Worm (Caenorhabditis elegans) whole organism, L4 larva: ENCODE data around the gene srj-18.

Experiments used
- F26F4.8 ChIP-seq: fragments of 200-800 bp; sonication (Bioruptor generic); conservative IDR thresholded peaks from 2 replicates; pipeline ENCODE4 v1.3.6; 2022; ENCODE audit warnings: missing genetic modification characterization, missing compliant biosample characterization
- aly-2 ChIP-seq: sonication (generic microtip); optimal IDR thresholded peaks from 2 replicates; lab custom pipeline; 2018; ENCODE audit warnings: missing biosample characterization, missing genetic modification characterization
- cey-2 ChIP-seq: sonication (generic microtip); optimal IDR thresholded peaks from 3 replicates; lab custom pipeline; 2017; ENCODE audit warnings: missing genetic modification characterization, mild to moderate bottlenecking, missing compliant biosample characterization, antibody characterized with exemption, borderline replicate concordance; ENCODE audit not compliant: insufficient read depth
- daf-8 ChIP-seq: fragments of 200-800 bp; sonication (Bioruptor generic); IDR thresholded peaks from 2 replicates; pipeline ENCODE4 v1.3.6; 2022; ENCODE audit warnings: missing genetic modification characterization, missing compliant biosample characterization
- gei-8 ChIP-seq: fragments of 200-800 bp; sonication (Bioruptor generic); optimal IDR thresholded peaks from 2 replicates; lab custom pipeline; 2018; ENCODE audit warnings: mild to moderate bottlenecking, missing genetic modification characterization, missing compliant biosample characterization
- lin-15B ChIP-seq: fragments of 150-350 bp; sonication (generic microtip); optimal IDR thresholded peaks from 3 replicates; lab custom pipeline; 2014; ENCODE audit warnings: missing biosample characterization, missing genetic modification characterization
- lir-3 ChIP-seq: sonication (generic microtip); optimal IDR thresholded peaks from 2 replicates; lab custom pipeline; 2016; ENCODE audit warnings: mild to moderate bottlenecking, missing genetic modification characterization, missing compliant biosample characterization
- mep-1 ChIP-seq: fragments of 150-350 bp; sonication (generic microtip); optimal IDR thresholded peaks from 3 replicates; lab custom pipeline; 2014; ENCODE audit warnings: missing biosample characterization, missing genetic modification characterization
- saeg-2 ChIP-seq: fragments of 200-800 bp; sonication (Bioruptor generic); IDR thresholded peaks from 2 replicates; pipeline ENCODE4 v1.3.6; 2022; ENCODE audit warnings: missing genetic modification reagents, missing genetic modification characterization, missing compliant biosample characterization
- spr-1 ChIP-seq: sonication (generic microtip); optimal IDR thresholded peaks from 2 replicates; lab custom pipeline; 2016; ENCODE audit warnings: mild to moderate bottlenecking, missing genetic modification characterization, missing compliant biosample characterization
- tag-97 ChIP-seq: fragments of 200-800 bp; sonication (Bioruptor generic); IDR thresholded peaks from 2 replicates; pipeline ENCODE4 v1.3.6; 2022; ENCODE audit warnings: missing genetic modification characterization, missing compliant biosample characterization
- unc-62 ChIP-seq, 3 experiments: fragments of 150-350 bp in 1 of 3; sonication (generic microtip); optimal IDR thresholded peaks in 2 of 3; peaks in 1 of 3; 1 replicate in 1 of 3; 2 replicates in 2 of 3; lab custom pipeline; 2014 to 2017; ENCODE audit warnings: missing biosample characterization in 3 of 3, missing genetic modification characterization in 3 of 3, missing genetic modification reagents in 3 of 3, missing genotype in 1 of 3

DNA sequence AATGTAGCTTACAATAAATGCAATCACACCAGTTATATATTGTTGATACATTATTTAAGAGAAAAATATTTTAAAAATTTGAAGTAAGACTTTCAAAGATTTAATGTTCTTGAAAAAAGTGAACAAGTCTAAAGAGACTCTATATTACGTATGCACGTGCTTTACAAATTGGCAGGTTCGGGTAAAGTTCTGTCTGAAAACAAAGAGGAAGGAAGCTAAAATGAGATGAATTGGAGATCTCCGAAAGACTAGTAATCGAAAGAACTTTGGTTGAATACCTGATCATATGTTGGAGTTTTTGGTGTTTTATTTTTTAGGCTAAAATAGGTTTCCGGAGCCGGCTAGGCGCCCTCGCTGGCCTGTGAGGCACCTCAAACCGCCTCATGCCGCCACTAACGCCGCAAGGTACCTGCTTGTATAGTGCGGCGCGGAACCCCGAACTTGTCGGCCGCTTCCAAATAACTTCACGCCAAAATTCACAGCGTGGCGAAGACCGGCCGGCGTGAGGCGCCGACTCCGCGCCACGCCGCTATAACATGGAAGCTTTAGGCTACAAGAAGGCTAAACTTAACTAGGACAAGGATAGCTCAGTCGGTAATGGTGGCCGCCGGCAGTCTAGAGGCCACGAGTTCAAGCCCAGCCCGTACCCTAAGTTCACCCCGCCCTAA lies 16.8 kb upstream of the srj-18 start, which contains the start of gene srx-28:
- no peak for TF ChIP-seq unc-62 (GFP tag; optimal IDR thresholded peaks at IDR 0.05 in 1 of 2; lab: Kevin White, UChicago)
- no peak for TF ChIP-seq unc-62 (tag; optimal IDR thresholded peaks at IDR 0.05; lab: Kevin White, UChicago)
- TF ChIP-seq F26F4.8: no peak
- TF ChIP-seq saeg-2 (GFP tag; lab: Robert Waterston, UW): no peak
- TF ChIP-seq tag-97 (GFP tag; lab: Robert Waterston, UW): no peak
- TF ChIP-seq cey-2: no peak
- TF ChIP-seq spr-1 (tag; lab: Kevin White, UChicago): no peak
- TF ChIP-seq lin-15B (tag; lab: Kevin White, UChicago): no peak
- no peak for TF ChIP-seq aly-2 (tag; lab: Kevin White, UChicago)
- TF ChIP-seq gei-8 (GFP tag; lab: Kevin White, UChicago): no peak
- TF ChIP-seq daf-8 (GFP tag; lab: Robert Waterston, UW): no peak
- TF ChIP-seq lir-3 (tag; lab: Kevin White, UChicago): no peak
- no peak for TF ChIP-seq mep-1 (tag; lab: Kevin White, UChicago)
